Worm (Caenorhabditis elegans) whole organism, L1 larva: Measurements from ENCODE around the gene acr-12.
A peak's percentile ranks its signal among the peaks of the same experiment; 100 is the strongest.

Source experiments
- C16A3.4 ChIP-seq: fragments of 150-350 bp; optimal IDR thresholded peaks from 2 replicates; lab custom pipeline; 2014; ENCODE audit warnings: missing biosample characterization, missing genetic modification characterization
- C34B4.2 ChIP-seq: sonication (generic microtip); optimal IDR thresholded peaks from 2 replicates; lab custom pipeline; 2017; ENCODE audit warnings: mild to moderate bottlenecking, missing genetic modification characterization, missing compliant biosample characterization
- aly-2 ChIP-seq: fragments of 150-350 bp; optimal IDR thresholded peaks from 2 replicates; lab custom pipeline; 2014; ENCODE audit warnings: missing biosample characterization, missing genetic modification characterization
- ama-1 ChIP-seq: fragments of 150-350 bp; optimal IDR thresholded peaks from 2 replicates; lab custom pipeline; 2014
- blmp-1 ChIP-seq: fragments of 150-350 bp; optimal IDR thresholded peaks from 2 replicates; lab custom pipeline; 2014; ENCODE audit warnings: missing biosample characterization, missing genetic modification characterization
- ceh-82 ChIP-seq, 3 experiments: fragments of 150-350 bp in 1 of 3; sonication (generic microtip) in 2 of 3; optimal IDR thresholded peaks; 2 replicates each; lab custom pipeline; 2014 to 2017; ENCODE audit warnings: missing biosample characterization in 3 of 3, missing genetic modification characterization in 3 of 3
- dpl-1 ChIP-seq, 3 experiments: fragments of 150-350 bp in 2 of 3; sonication (generic microtip) in 1 of 3; optimal IDR thresholded peaks; 2 replicates each; lab custom pipeline; 2014 to 2017; ENCODE audit warnings: missing biosample characterization in 3 of 3, missing genetic modification characterization in 3 of 3, missing genetic modification reagents in 3 of 3
- dsc-1 ChIP-seq: sonication (generic microtip); optimal IDR thresholded peaks from 2 replicates; lab custom pipeline; 2016; ENCODE audit warnings: mild to moderate bottlenecking, missing genetic modification characterization, missing compliant biosample characterization
- efl-1 ChIP-seq, 4 experiments: fragments of 150-350 bp; optimal IDR thresholded peaks in 3 of 4; peaks in 1 of 4; 1 replicate in 1 of 4; 2 replicates in 3 of 4; lab custom pipeline; 2014; ENCODE audit warnings: missing biosample characterization in 2 of 4, missing genetic modification characterization in 2 of 4, missing genetic modification reagents in 2 of 4
- efl-3 ChIP-seq: fragments of 200-800 bp; sonication (Bioruptor generic); optimal IDR thresholded peaks from 2 replicates; lab custom pipeline; 2018; ENCODE audit warnings: mild to moderate bottlenecking, missing genetic modification characterization, missing compliant biosample characterization
- egl-13 ChIP-seq: sonication (generic microtip); optimal IDR thresholded peaks from 2 replicates; lab custom pipeline; 2016; ENCODE audit warnings: missing genotype, missing genetic modification reagents, missing genetic modification characterization, missing compliant biosample characterization
- elt-2 ChIP-seq: sonication (generic microtip); optimal IDR thresholded peaks from 2 replicates; lab custom pipeline; 2016; ENCODE audit warnings: missing genetic modification characterization, mild to moderate bottlenecking, inconsistent platforms, missing compliant biosample characterization, missing genetic modification reagents
- elt-3 ChIP-seq, 6 experiments: fragments of 150-350 bp in 1 of 6; sonication (generic microtip); optimal IDR thresholded peaks; 2 replicates each; lab custom pipeline; 2017 to 2018; ENCODE audit warnings: missing biosample characterization in 6 of 6, missing genetic modification characterization in 6 of 6, inconsistent platforms in 1 of 6
- fkh-10 ChIP-seq: sonication (generic microtip); optimal IDR thresholded peaks from 2 replicates; lab custom pipeline; 2017; ENCODE audit warnings: missing biosample characterization, missing genetic modification reagents, missing genetic modification characterization
- fkh-8 ChIP-seq: sonication (generic microtip); optimal IDR thresholded peaks from 2 replicates; lab custom pipeline; 2016; ENCODE audit warnings: mild to moderate bottlenecking, missing genetic modification characterization, missing compliant biosample characterization
- fos-1 ChIP-seq: fragments of 150-350 bp; optimal IDR thresholded peaks from 2 replicates; lab custom pipeline; 2014; ENCODE audit warnings: missing biosample characterization, missing genetic modification characterization
- grh-1 ChIP-seq: fragments of 200-800 bp; sonication (Bioruptor generic); IDR thresholded peaks from 2 replicates; pipeline ENCODE4 v1.3.6; 2022; ENCODE audit warnings: missing genetic modification reagents, missing genetic modification characterization, missing compliant biosample characterization
- hlh-4 ChIP-seq: sonication (generic microtip); optimal IDR thresholded peaks from 2 replicates; lab custom pipeline; 2016; ENCODE audit warnings: mild to moderate bottlenecking, missing genetic modification characterization, missing compliant biosample characterization
- irx-1 ChIP-seq: sonication (generic microtip); optimal IDR thresholded peaks from 2 replicates; lab custom pipeline; 2016; ENCODE audit warnings: missing genetic modification characterization, missing compliant biosample characterization
- isw-1 ChIP-seq: fragments of 200-800 bp; sonication (Bioruptor generic); IDR thresholded peaks from 2 replicates; pipeline ENCODE4 v1.3.6; 2022; ENCODE audit warnings: missing genetic modification characterization, missing compliant biosample characterization
- jun-1 ChIP-seq: fragments of 150-350 bp; optimal IDR thresholded peaks from 2 replicates; lab custom pipeline; 2014; ENCODE audit warnings: missing biosample characterization, missing genetic modification reagents, missing genetic modification characterization
- lin-14 ChIP-seq: fragments of 200-800 bp; sonication (Bioruptor generic); optimal IDR thresholded peaks from 2 replicates; lab custom pipeline; 2018; ENCODE audit warnings: mild to moderate bottlenecking, missing genetic modification characterization, moderate library complexity, missing compliant biosample characterization
- lin-35 ChIP-seq, 2 experiments: fragments of 150-350 bp; optimal IDR thresholded peaks; 2 replicates each; lab custom pipeline; 2014; ENCODE audit warnings: missing biosample characterization in 2 of 2, missing genetic modification characterization in 2 of 2, missing genetic modification reagents in 2 of 2
- lsy-2 ChIP-seq, 2 experiments: fragments of 150-350 bp; optimal IDR thresholded peaks; 2 replicates each; lab custom pipeline; 2014; ENCODE audit warnings: missing biosample characterization in 2 of 2, missing genetic modification characterization in 2 of 2
- mab-9 ChIP-seq: fragments of 200-800 bp; sonication (Bioruptor generic); IDR thresholded peaks from 2 replicates; pipeline ENCODE4 v1.3.6; 2022; ENCODE audit warnings: missing genetic modification reagents, missing genetic modification characterization, missing compliant biosample characterization
- mdl-1 ChIP-seq, 2 experiments: fragments of 150-350 bp; optimal IDR thresholded peaks; 2 replicates each; lab custom pipeline; 2014 to 2017; ENCODE audit warnings: missing biosample characterization in 2 of 2, missing genetic modification characterization in 2 of 2, inconsistent platforms in 1 of 2
- mep-1 ChIP-seq: fragments of 150-350 bp; optimal IDR thresholded peaks from 2 replicates; lab custom pipeline; 2014; ENCODE audit warnings: missing biosample characterization, missing genetic modification characterization
- nhr-19 ChIP-seq: fragments of 200-800 bp; sonication (Bioruptor generic); conservative IDR thresholded peaks from 2 replicates; pipeline ENCODE4 v1.3.6; 2022; ENCODE audit warnings: missing genetic modification characterization, missing compliant biosample characterization
- nhr-20 ChIP-seq: sonication (generic microtip); optimal IDR thresholded peaks from 2 replicates; lab custom pipeline; 2016; ENCODE audit warnings: mild to moderate bottlenecking, missing genetic modification characterization, missing compliant biosample characterization
- nhr-28 ChIP-seq: fragments of 150-350 bp; optimal IDR thresholded peaks from 2 replicates; lab custom pipeline; 2014; ENCODE audit warnings: missing biosample characterization, missing genetic modification characterization
- nhr-47 ChIP-seq: sonication (generic microtip); optimal IDR thresholded peaks from 2 replicates; lab custom pipeline; 2016; ENCODE audit warnings: mild to moderate bottlenecking, missing genetic modification characterization, moderate library complexity, missing compliant biosample characterization
- nhr-71 ChIP-seq: sonication (generic microtip); optimal IDR thresholded peaks from 2 replicates; lab custom pipeline; 2016; ENCODE audit warnings: mild to moderate bottlenecking, missing genetic modification characterization, moderate library complexity, missing compliant biosample characterization
- nhr-77 ChIP-seq: fragments of 150-350 bp; optimal IDR thresholded peaks from 2 replicates; lab custom pipeline; 2014; ENCODE audit warnings: missing biosample characterization, missing genetic modification characterization
- nhr-84 ChIP-seq: sonication (generic microtip); optimal IDR thresholded peaks from 2 replicates; lab custom pipeline; 2017; ENCODE audit warnings: missing biosample characterization, missing genetic modification characterization
- nhr-85 ChIP-seq: sonication (generic microtip); peaks from one replicate; lab custom pipeline; 2016; ENCODE audit warnings: missing genetic modification characterization, inconsistent platforms, missing compliant biosample characterization
- nhr-90 ChIP-seq: sonication (generic microtip); optimal IDR thresholded peaks from 2 replicates; lab custom pipeline; 2016; ENCODE audit warnings: mild to moderate bottlenecking, missing genetic modification characterization, missing compliant biosample characterization; ENCODE audit not compliant: poor library complexity
- pag-3 ChIP-seq: sonication (generic microtip); optimal IDR thresholded peaks from 2 replicates; lab custom pipeline; 2017; ENCODE audit warnings: missing genetic modification characterization, mild to moderate bottlenecking, missing compliant biosample characterization, antibody characterized with exemption, borderline replicate concordance; ENCODE audit not compliant: insufficient read depth
- pax-3 ChIP-seq: fragments of 200-800 bp; sonication (Bioruptor generic); optimal IDR thresholded peaks from 2 replicates; lab custom pipeline; 2018; ENCODE audit warnings: mild to moderate bottlenecking, missing genetic modification characterization, moderate library complexity, missing compliant biosample characterization
- rnt-1 ChIP-seq: sonication (generic microtip); optimal IDR thresholded peaks from 2 replicates; lab custom pipeline; 2016; ENCODE audit warnings: mild to moderate bottlenecking, missing genetic modification characterization, moderate library complexity, missing compliant biosample characterization
- skn-1 ChIP-seq: fragments of 150-350 bp; optimal IDR thresholded peaks from 2 replicates; lab custom pipeline; 2014; ENCODE audit warnings: missing biosample characterization, missing genetic modification characterization
- snu-23 ChIP-seq: sonication (generic microtip); optimal IDR thresholded peaks from 2 replicates; lab custom pipeline; 2016; ENCODE audit warnings: missing genetic modification characterization, missing compliant biosample characterization
- sox-4 ChIP-seq: sonication (generic microtip); optimal IDR thresholded peaks from 2 replicates; lab custom pipeline; 2016; ENCODE audit warnings: missing genetic modification characterization, missing compliant biosample characterization
- swsn-7 ChIP-seq: sonication (generic microtip); optimal IDR thresholded peaks from 2 replicates; lab custom pipeline; 2016; ENCODE audit warnings: missing genetic modification characterization, missing compliant biosample characterization
- tbx-2 ChIP-seq: sonication (generic microtip); optimal IDR thresholded peaks from 2 replicates; lab custom pipeline; 2016; ENCODE audit warnings: missing genetic modification characterization, missing compliant biosample characterization
- unc-130 ChIP-seq: fragments of 150-350 bp; optimal IDR thresholded peaks from 2 replicates; lab custom pipeline; 2017; ENCODE audit warnings: missing biosample characterization, missing genetic modification characterization, inconsistent platforms
- unc-86 ChIP-seq: sonication (generic microtip); optimal IDR thresholded peaks from 2 replicates; lab custom pipeline; 2016; ENCODE audit warnings: missing genetic modification characterization, missing compliant biosample characterization
- vab-15 ChIP-seq: sonication (generic microtip); optimal IDR thresholded peaks from 2 replicates; lab custom pipeline; 2017; ENCODE audit warnings: missing genotype, mild to moderate bottlenecking, missing genetic modification characterization, missing compliant biosample characterization
- xbp-1 ChIP-seq: sonication (generic microtip); optimal IDR thresholded peaks from 2 replicates; lab custom pipeline; 2016; ENCODE audit warnings: missing genetic modification characterization, missing compliant biosample characterization
- ztf-11 ChIP-seq, 2 experiments: sonication (generic microtip); optimal IDR thresholded peaks; 2 replicates each; lab custom pipeline; 2016 to 2017; ENCODE audit warnings: missing genetic modification characterization in 2 of 2, missing biosample characterization in 1 of 2, missing compliant biosample characterization in 1 of 2
- ztf-4 ChIP-seq: fragments of 150-350 bp; optimal IDR thresholded peaks from 2 replicates; lab custom pipeline; 2014; ENCODE audit warnings: missing biosample characterization, missing genetic modification characterization

Gene acr-12

ce11 chrX:13527347-13528092, 5.1 kb upstream of the acr-12 start, which contains the start of gene pab-2:
Gene pab-2 (minus strand): TSS chrX:13527415.
- TF ChIP-seq hlh-4 (tag; lab: Kevin White, UChicago) (no peak), lin-14 (GFP tag; lab: Kevin White, UChicago) (peak; percentile 94), blmp-1 (tag; lab: Kevin White, UChicago) (peak; percentile 67), C16A3.4 (tag; lab: Kevin White, UChicago) (peak; percentile 56), lin-35 (GFP tag; optimal IDR thresholded peaks at IDR 0.05; lab: Kevin White, UChicago) (peak; percentile 48 to 61), tbx-2 (tag; lab: Kevin White, UChicago) (peak; percentile 71), mdl-1 (tag; optimal IDR thresholded peaks at IDR 0.05; lab: Kevin White, UChicago) (peak in 1 of 2 experiments; percentile 85), aly-2 (no peak), irx-1 (peak; percentile 34), efl-1 (optimal IDR thresholded peaks at IDR 0.05; lab: Kevin White, UChicago) (peak; percentile 36 to 48), efl-1 (GFP tag; optimal IDR thresholded peaks at IDR 0.05 in 1 of 2; lab: Kevin White, UChicago) (peak in 1 of 2 experiments; percentile 90), nhr-19 (GFP tag; lab: Robert Waterston, UW) (peak; percentile 70), ztf-4 (tag; lab: Kevin White, UChicago) (peak; percentile 74), nhr-90 (tag; lab: Kevin White, UChicago) (peak; percentile 83), egl-13 (tag; lab: Kevin White, UChicago) (peak; percentile 54), ceh-82 (tag; optimal IDR thresholded peaks at IDR 0.05; lab: Kevin White, UChicago) (peak; percentile 15 to 86 (median 76)), unc-86 (tag; lab: Kevin White, UChicago) (peak; percentile 60), vab-15 (tag; lab: Kevin White, UChicago) (no peak), xbp-1 (tag; lab: Kevin White, UChicago) (peak; percentile 99), fkh-8 (tag; lab: Kevin White, UChicago) (peak; percentile 74), isw-1 (GFP tag; lab: Robert Waterston, UW) (peak; percentile 9; the same call in 1 of the 2 replicates), sox-4 (tag; lab: Kevin White, UChicago) (peak; percentile 11), dsc-1 (tag; lab: Kevin White, UChicago) (peak; percentile 21), elt-3 (tag; optimal IDR thresholded peaks at IDR 0.05; lab: Kevin White, UChicago) (peak in 3 of 6 experiments; percentile 32 to 44 (median 38)), swsn-7 (peak; percentile 70), nhr-28 (no peak), fkh-10 (GFP tag; lab: Kevin White, UChicago) (no peak), mab-9 (GFP tag; lab: Robert Waterston, UW) (0 out of 2 replicates have a peak, but pooled peaks have one; percentile 35), efl-3 (GFP tag; lab: Kevin White, UChicago) (no peak), unc-130 (peak; percentile 64), grh-1 (GFP tag; lab: Robert Waterston, UW) (peak; percentile 43; the same call in 1 of the 2 replicates), skn-1 (peak; percentile 38), mep-1 (tag; lab: Kevin White, UChicago) (peak; percentile 69), fos-1 (tag; lab: Kevin White, UChicago) (peak; percentile 53), jun-1 (tag; lab: Kevin White, UChicago) (peak; percentile 82), nhr-71 (tag; lab: Kevin White, UChicago) (peak; percentile 90), nhr-47 (tag; lab: Kevin White, UChicago) (peak; percentile 78), snu-23 (GFP tag; lab: Kevin White, UChicago) (peak; percentile 87), elt-2 (tag; lab: Kevin White, UChicago) (peak; percentile 88), ama-1 (lab: Kevin White, UChicago) (no peak), nhr-77 (tag; lab: Kevin White, UChicago) (peak; percentile 72), dpl-1 (GFP tag; optimal IDR thresholded peaks at IDR 0.05; lab: Kevin White, UChicago) (peak in 1 of 3 experiments; percentile 12), rnt-1 (peak; percentile 80), pax-3 (peak; percentile 28), pag-3 (tag; lab: Kevin White, UChicago) (no peak), nhr-20 (tag; lab: Kevin White, UChicago) (peak; percentile 90), ztf-11 (tag; optimal IDR thresholded peaks at IDR 0.05; lab: Kevin White, UChicago) (peak in 1 of 2 experiments; percentile 22), C34B4.2 (tag; lab: Kevin White, UChicago) (no peak), nhr-84 (tag; lab: Kevin White, UChicago) (no peak), lsy-2 (tag; optimal IDR thresholded peaks at IDR 0.05; lab: Kevin White, UChicago) (peak; percentile 29 to 59), nhr-85 (tag; lab: Kevin White, UChicago) (peak; percentile 94)
